Worm (Caenorhabditis elegans): ENCODE data around the gene glb-27.

The glb-27 gene

DNA sequence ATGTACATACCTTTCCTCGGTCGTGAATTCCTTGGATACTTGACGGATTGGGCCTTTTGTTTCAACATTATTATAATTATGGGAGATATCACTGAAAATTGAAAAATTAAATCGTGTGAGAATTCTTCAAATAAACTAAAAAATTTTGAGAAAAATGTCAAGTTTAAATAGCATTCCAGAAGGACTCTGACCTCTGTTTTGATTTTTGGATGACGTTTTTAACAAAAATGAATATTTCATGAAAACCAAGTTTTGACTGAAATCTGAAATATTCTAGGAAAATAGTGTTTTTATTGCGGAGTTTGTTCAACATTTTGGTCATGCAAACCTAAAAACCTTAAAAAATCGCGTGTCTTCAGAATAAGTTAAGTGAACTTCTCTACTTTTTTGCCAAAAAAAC, at the start of gene glb-27:
Gene glb-27, minus strand, starts transcription at position 101 of the 400 bp plus-strand sequence.
- TF ChIP-seq ets-7 (tag; optimal IDR thresholded peaks at IDR 0.05) (no peak), scrt-1 (GFP tag; IDR thresholded peaks at IDR 0.05) (no peak), ceh-13 (GFP tag; optimal IDR thresholded peaks at IDR 0.05) (no peak), hmg-4 (GFP tag; optimal IDR thresholded peaks at IDR 0.05) (no peak), B0310.2 (tag; optimal IDR thresholded peaks at IDR 0.05) (no peak), ceh-36 (tag; optimal IDR thresholded peaks at IDR 0.05) (no peak), ama-1 (optimal IDR thresholded peaks at IDR 0.05) (no peak), flt-1 (GFP tag; IDR thresholded peaks at IDR 0.05) (no peak), sea-1 (GFP tag; conservative IDR thresholded peaks at IDR 0.05) (no peak), tra-4 (tag; optimal IDR thresholded peaks at IDR 0.05) (no peak), F13C5.2 (tag; optimal IDR thresholded peaks at IDR 0.05) (no peak), pes-1 (GFP tag; IDR thresholded peaks at IDR 0.05) (no peak), hnd-1 (tag; optimal IDR thresholded peaks at IDR 0.05) (no peak), hmbx-1 (tag; optimal IDR thresholded peaks at IDR 0.05) (no peak), tbx-37 (GFP tag; conservative IDR thresholded peaks at IDR 0.05) (no peak), aly-1 (tag; optimal IDR thresholded peaks at IDR 0.05) (no peak), tbx-11 (GFP tag; IDR thresholded peaks at IDR 0.05) (no peak)

DNA sequence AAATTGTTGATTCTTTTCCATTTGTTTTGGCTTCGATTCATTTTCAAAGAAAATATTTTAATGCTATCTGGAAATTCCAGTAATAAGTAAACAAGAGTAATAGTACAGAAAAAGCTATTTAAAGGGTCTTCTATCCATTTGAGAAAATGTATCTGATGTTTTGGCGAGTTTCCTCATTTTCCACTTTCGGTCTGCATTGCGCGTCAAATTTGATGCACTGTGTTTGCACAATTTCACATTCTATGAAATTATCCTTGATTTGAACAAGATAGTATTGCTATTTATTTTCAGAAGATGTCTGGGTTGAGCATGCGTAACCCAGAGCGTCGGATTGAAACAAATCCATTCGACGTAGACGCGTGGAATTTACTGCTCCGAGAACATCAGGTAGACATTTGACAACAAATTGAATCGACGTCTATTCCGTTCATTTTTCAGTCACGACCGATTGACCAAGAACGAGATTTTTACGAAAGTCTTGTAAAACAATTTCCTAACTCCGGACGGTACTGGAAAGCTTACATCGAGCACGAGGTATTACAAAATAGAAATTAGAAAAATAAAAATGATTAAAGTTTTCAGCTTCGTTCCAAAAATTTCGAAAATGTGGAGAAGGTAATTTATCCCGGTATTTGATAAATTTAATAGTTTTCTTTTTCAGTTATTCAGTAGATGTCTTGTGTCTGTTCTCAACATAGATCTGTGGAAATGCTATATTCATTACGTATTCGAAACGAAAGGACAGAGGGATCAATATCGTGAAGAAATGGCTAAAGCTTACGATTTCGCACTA, 47.7 kb upstream of the glb-27 start, which contains the start of gene suf-1:
Gene suf-1, plus strand, starts transcription at position 280 of the 793 bp plus-strand sequence.
- TF ChIP-seq ama-1 (optimal IDR thresholded peaks at IDR 0.05) = peak; percentile 71
- TF ChIP-seq hmbx-1 (tag; optimal IDR thresholded peaks at IDR 0.05) = no peak

ce11 chrII:8602337-8602944, 46.4 kb upstream of the glb-27 start, which contains the start of the genes cpf-1 and rpl-26:
cpf-1 (minus strand) TSS chrII:8602440.
rpl-26 (plus strand) TSS chrII:8602785.
- TF ChIP-seq tbx-37 (GFP tag; conservative IDR thresholded peaks at IDR 0.05) = no peak
- TF ChIP-seq ceh-13 (GFP tag; optimal IDR thresholded peaks at IDR 0.05) = no peak

ce11 chrII:8600165-8600564, 44.1 kb upstream of the glb-27 start, which contains the start of gene pigg-1:
pigg-1 (minus strand) TSS chrII:8600265.
- TF ChIP-seq B0310.2 (tag; optimal IDR thresholded peaks at IDR 0.05) (no peak), scrt-1 (GFP tag; IDR thresholded peaks at IDR 0.05) (no peak), ceh-13 (GFP tag; optimal IDR thresholded peaks at IDR 0.05) (no peak), hmbx-1 (tag; optimal IDR thresholded peaks at IDR 0.05) (no peak), tra-4 (tag; optimal IDR thresholded peaks at IDR 0.05) (no peak), hnd-1 (tag; optimal IDR thresholded peaks at IDR 0.05) (no peak), flt-1 (GFP tag; IDR thresholded peaks at IDR 0.05) (no peak), ets-7 (tag; optimal IDR thresholded peaks at IDR 0.05) (no peak), ceh-36 (tag; optimal IDR thresholded peaks at IDR 0.05) (no peak), ama-1 (optimal IDR thresholded peaks at IDR 0.05) (no peak), tbx-11 (GFP tag; IDR thresholded peaks at IDR 0.05) (no peak)

- TF ChIP-seq ceh-13 (GFP tag; optimal IDR thresholded peaks at IDR 0.05) = no peak
- TF ChIP-seq hmg-4 (GFP tag; optimal IDR thresholded peaks at IDR 0.05) = no peak
- TF ChIP-seq pes-1 (GFP tag; IDR thresholded peaks at IDR 0.05) = no peak
- TF ChIP-seq ets-7 (tag; optimal IDR thresholded peaks at IDR 0.05) = no peak
- TF ChIP-seq hnd-1 (tag; optimal IDR thresholded peaks at IDR 0.05) = no peak
- TF ChIP-seq hmbx-1 (tag; optimal IDR thresholded peaks at IDR 0.05) = no peak
- no peak for TF ChIP-seq tbx-37 (GFP tag; conservative IDR thresholded peaks at IDR 0.05)
- TF ChIP-seq aly-1 (tag; optimal IDR thresholded peaks at IDR 0.05) = no peak
- no peak for TF ChIP-seq sea-1 (GFP tag; conservative IDR thresholded peaks at IDR 0.05)
- TF ChIP-seq tra-4 (tag; optimal IDR thresholded peaks at IDR 0.05) = no peak
- TF ChIP-seq ama-1 (optimal IDR thresholded peaks at IDR 0.05) = no peak
- no peak for TF ChIP-seq tbx-11 (GFP tag; IDR thresholded peaks at IDR 0.05)
- no peak for TF ChIP-seq B0310.2 (tag; optimal IDR thresholded peaks at IDR 0.05)
- no peak for TF ChIP-seq scrt-1 (GFP tag; IDR thresholded peaks at IDR 0.05)
- no peak for TF ChIP-seq ceh-36 (tag; optimal IDR thresholded peaks at IDR 0.05)
These were observed 43.1 kb upstream of the glb-27 start, which contains the start of gene F28C6.5 for ce11 chrII:8599214-8599613. F28C6.5 (plus strand) TSS chrII:8599514.

DNA sequence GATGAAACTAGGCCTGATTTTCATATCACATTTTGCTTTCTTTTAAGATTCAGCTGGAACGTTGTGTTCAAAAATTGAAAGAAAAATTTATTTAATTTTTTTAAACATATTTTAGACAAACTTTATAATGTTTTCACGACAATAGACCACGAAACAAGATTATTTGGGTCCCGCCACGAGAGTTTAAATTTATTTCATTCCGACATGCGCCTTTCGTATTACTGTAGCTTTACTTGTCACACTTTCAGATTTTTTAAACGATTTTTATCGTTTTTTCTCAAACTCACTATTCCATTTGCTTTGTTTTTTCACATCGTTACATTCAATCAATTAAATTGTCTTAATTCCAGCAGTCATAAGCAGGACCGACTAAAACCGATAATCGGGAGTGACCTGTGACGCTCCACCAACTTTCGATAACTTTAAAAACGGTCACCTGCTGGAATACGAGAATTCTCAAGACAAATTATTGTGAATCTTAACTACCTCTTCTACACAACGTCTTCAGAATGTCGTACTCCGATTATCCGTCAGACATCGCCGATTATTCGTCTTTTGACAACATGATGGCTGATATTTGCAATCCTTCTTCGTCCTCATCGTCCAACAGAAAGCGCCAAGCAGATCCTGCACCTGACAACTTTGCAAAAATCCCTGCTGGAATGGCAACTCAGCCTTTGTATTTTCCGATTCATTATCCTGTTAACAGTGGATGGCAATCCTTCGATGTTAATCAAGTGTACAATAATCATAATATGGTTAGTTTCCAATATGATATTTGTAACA, 38.0 kb upstream of the glb-27 start, which contains the start of gene aptf-3:
Gene aptf-3, plus strand, starts transcription at position 351 of the 786 bp plus-strand sequence.
- no peak for TF ChIP-seq B0310.2 (tag; optimal IDR thresholded peaks at IDR 0.05)
- no peak for TF ChIP-seq scrt-1 (GFP tag; IDR thresholded peaks at IDR 0.05)
- no peak for TF ChIP-seq F13C5.2 (tag; optimal IDR thresholded peaks at IDR 0.05)
- no peak for TF ChIP-seq tbx-11 (GFP tag; IDR thresholded peaks at IDR 0.05)
- no peak for TF ChIP-seq flt-1 (GFP tag; IDR thresholded peaks at IDR 0.05)
- TF ChIP-seq hmg-4 (GFP tag; optimal IDR thresholded peaks at IDR 0.05) = no peak
- TF ChIP-seq tbx-37 (GFP tag; conservative IDR thresholded peaks at IDR 0.05) = no peak
- no peak for TF ChIP-seq hnd-1 (tag; optimal IDR thresholded peaks at IDR 0.05)
- no peak for TF ChIP-seq ama-1 (optimal IDR thresholded peaks at IDR 0.05)
- TF ChIP-seq hmbx-1 (tag; optimal IDR thresholded peaks at IDR 0.05) = no peak
- no peak for TF ChIP-seq aly-1 (tag; optimal IDR thresholded peaks at IDR 0.05)
- no peak for TF ChIP-seq ceh-36 (tag; optimal IDR thresholded peaks at IDR 0.05)
- TF ChIP-seq pes-1 (GFP tag; IDR thresholded peaks at IDR 0.05) = no peak
- no peak for TF ChIP-seq sea-1 (GFP tag; conservative IDR thresholded peaks at IDR 0.05)
- no peak for TF ChIP-seq ets-7 (tag; optimal IDR thresholded peaks at IDR 0.05)

DNA sequence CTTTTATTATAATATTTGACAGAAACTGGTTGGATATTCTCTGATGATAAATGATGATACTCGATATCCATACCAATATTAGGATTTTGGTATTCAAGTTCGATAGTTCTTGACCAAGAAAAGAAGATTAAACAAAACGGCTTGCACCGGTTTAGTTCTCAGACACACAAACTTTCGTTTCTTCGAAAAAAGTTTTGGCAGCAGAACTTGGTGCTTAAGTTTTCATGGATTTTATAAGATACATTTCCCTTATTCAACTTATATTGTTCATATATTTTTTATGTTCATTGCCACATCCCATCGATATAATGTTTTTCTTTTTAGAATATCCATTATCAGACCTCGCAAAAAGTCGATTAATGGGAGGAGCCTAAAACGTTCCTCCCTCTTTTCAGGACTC, 34.6 kb upstream of the glb-27 start, which contains the start of gene aptf-4:
Gene aptf-4, plus strand, starts transcription at position 301 of the 400 bp plus-strand sequence.
- TF ChIP-seq tbx-11 (GFP tag; IDR thresholded peaks at IDR 0.05) = no peak
- no peak for TF ChIP-seq hnd-1 (tag; optimal IDR thresholded peaks at IDR 0.05)
- no peak for TF ChIP-seq ceh-13 (GFP tag; optimal IDR thresholded peaks at IDR 0.05)
- no peak for TF ChIP-seq sea-1 (GFP tag; conservative IDR thresholded peaks at IDR 0.05)
- no peak for TF ChIP-seq flt-1 (GFP tag; IDR thresholded peaks at IDR 0.05)
- no peak for TF ChIP-seq ama-1 (optimal IDR thresholded peaks at IDR 0.05)
- TF ChIP-seq F13C5.2 (tag; optimal IDR thresholded peaks at IDR 0.05) = no peak
- TF ChIP-seq tbx-37 (GFP tag; conservative IDR thresholded peaks at IDR 0.05) = no peak
- no peak for TF ChIP-seq B0310.2 (tag; optimal IDR thresholded peaks at IDR 0.05)
- no peak for TF ChIP-seq scrt-1 (GFP tag; IDR thresholded peaks at IDR 0.05)
- no peak for TF ChIP-seq pes-1 (GFP tag; IDR thresholded peaks at IDR 0.05)
- TF ChIP-seq ets-7 (tag; optimal IDR thresholded peaks at IDR 0.05) = no peak
- no peak for TF ChIP-seq ceh-36 (tag; optimal IDR thresholded peaks at IDR 0.05)
- TF ChIP-seq hmbx-1 (tag; optimal IDR thresholded peaks at IDR 0.05) = no peak
- TF ChIP-seq aly-1 (tag; optimal IDR thresholded peaks at IDR 0.05) = no peak
- TF ChIP-seq tra-4 (tag; optimal IDR thresholded peaks at IDR 0.05) = no peak
- TF ChIP-seq hmg-4 (GFP tag; optimal IDR thresholded peaks at IDR 0.05) = no peak

Data from whole organism, early embryonic.